Fruit fly (Drosophila melanogaster): Measurements from ENCODE around the gene mei-217.

dm6 chrX:17121600-17121999 is 21.2 kb downstream of the mei-217 start:
- TF ChIP-seq CTCF (optimal IDR thresholded peaks at IDR 0.05) (no peak), CG8478 (optimal IDR thresholded peaks at IDR 0.05) (no peak)

Data from S2 (cell line).